ENCODE assay signal across 4 worm cellular contexts in the genomic region with DNA sequence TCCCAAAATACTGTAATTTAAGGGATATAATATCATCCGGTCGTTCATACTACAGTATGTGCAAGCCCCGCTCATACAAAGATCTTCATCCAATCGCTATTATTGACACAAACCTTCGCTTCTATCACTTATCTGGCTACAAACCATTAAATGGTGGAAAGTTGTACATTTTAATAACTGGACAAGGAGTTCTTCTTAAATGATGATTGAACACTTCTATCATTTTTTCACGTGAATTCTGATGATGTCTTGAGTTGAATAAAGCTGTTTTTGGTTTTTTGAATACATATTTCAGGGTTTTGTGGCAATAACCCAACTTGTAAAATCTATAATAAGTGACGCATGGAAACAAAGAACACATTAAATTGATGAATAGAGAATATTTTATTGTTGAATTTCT.
TF ChIP-seq lines count a peak whose summit lies in the region.

No protein-coding gene starts in this region.

TF ChIP-seq in whole organism, L1 larva, 84 proteins besides CTCF, POLR2A, EP300 and RAD21:
- peak; percentile 24 for TF ChIP-seq nhr-71 (tag; optimal IDR thresholded peaks at IDR 0.05; lab: Kevin White, UChicago)
- peak; percentile 75 for TF ChIP-seq nhr-85 (tag; lab: Kevin White, UChicago)
- no peak for TF ChIP-seq pax-3 (tag; optimal IDR thresholded peaks at IDR 0.05; lab: Kevin White, UChicago)
- TF ChIP-seq lin-14 (GFP tag; optimal IDR thresholded peaks at IDR 0.05; lab: Kevin White, UChicago) = peak; percentile 28
- peak; percentile 12 for TF ChIP-seq tbx-2 (tag; optimal IDR thresholded peaks at IDR 0.05; lab: Kevin White, UChicago)
- TF ChIP-seq C34B4.2 (tag; optimal IDR thresholded peaks at IDR 0.05; lab: Kevin White, UChicago) = no peak
- TF ChIP-seq elt-3 (tag; optimal IDR thresholded peaks at IDR 0.05; lab: Kevin White, UChicago) = peak in 2 of 6 experiments; percentile 18 to 36
- peak; percentile 31 for TF ChIP-seq nhr-90 (tag; optimal IDR thresholded peaks at IDR 0.05; lab: Kevin White, UChicago; ENCODE audit: poor library complexity)
- no peak for TF ChIP-seq Y116A8C.19 (tag; optimal IDR thresholded peaks at IDR 0.05; lab: Kevin White, UChicago; ENCODE audit: borderline replicate concordance)
- TF ChIP-seq aly-2 (tag; optimal IDR thresholded peaks at IDR 0.05; lab: Kevin White, UChicago) = peak; percentile 92

TF ChIP-seq in whole organism, L2 larva, 48 proteins besides CTCF, POLR2A, EP300 and RAD21:
- TF ChIP-seq mbf-1 (tag; optimal IDR thresholded peaks at IDR 0.05; lab: Kevin White, UChicago) (no peak), lin-13 (GFP tag; optimal IDR thresholded peaks at IDR 0.05; lab: Kevin White, UChicago) (peak; percentile 13), unc-55 (GFP tag; optimal IDR thresholded peaks at IDR 0.05; lab: Kevin White, UChicago) (no peak), nhr-12 (tag; optimal IDR thresholded peaks at IDR 0.05; lab: Kevin White, UChicago) (no peak), fos-1 (tag; optimal IDR thresholded peaks at IDR 0.05; lab: Kevin White, UChicago) (peak; percentile 8), nhr-10 (tag; optimal IDR thresholded peaks at IDR 0.05; lab: Kevin White, UChicago) (no peak), ztf-11 (tag; optimal IDR thresholded peaks at IDR 0.05; lab: Kevin White, UChicago) (no peak), nhr-25 (tag; optimal IDR thresholded peaks at IDR 0.05; lab: Kevin White, UChicago) (peak; percentile 41), sma-3 (GFP tag; optimal IDR thresholded peaks at IDR 0.05; lab: Kevin White, UChicago) (peak; percentile 41), crh-2 (tag; optimal IDR thresholded peaks at IDR 0.05; lab: Kevin White, UChicago) (peak; percentile 24), nhr-21 (tag; optimal IDR thresholded peaks at IDR 0.05; lab: Kevin White, UChicago) (peak; percentile 25), peb-1 (tag; optimal IDR thresholded peaks at IDR 0.05; lab: Kevin White, UChicago) (no peak), blmp-1 (tag; optimal IDR thresholded peaks at IDR 0.05; lab: Kevin White, UChicago; ENCODE audit: insufficient read depth) (no peak), dmd-4 (tag; optimal IDR thresholded peaks at IDR 0.05; lab: Kevin White, UChicago) (no peak)

TF ChIP-seq in whole organism, L3 larva, 47 proteins besides CTCF, POLR2A, EP300 and RAD21:
- TF ChIP-seq nhr-25 (tag; optimal IDR thresholded peaks at IDR 0.05; lab: Kevin White, UChicago) (peak; percentile 79), nhr-23 (tag; optimal IDR thresholded peaks at IDR 0.05; lab: Kevin White, UChicago) (peak; percentile 0), ama-1 (optimal IDR thresholded peaks at IDR 0.05; lab: Kevin White, UChicago) (no peak), nhr-43 (tag; optimal IDR thresholded peaks at IDR 0.05; lab: Kevin White, UChicago; ENCODE audit: poor library complexity, severe bottlenecking) (peak; percentile 63), nhr-77 (tag; optimal IDR thresholded peaks at IDR 0.05; lab: Kevin White, UChicago) (no peak), elt-1 (tag; optimal IDR thresholded peaks at IDR 0.05; lab: Kevin White, UChicago) (peak; percentile 1), daf-12 (tag; optimal IDR thresholded peaks at IDR 0.05; lab: Kevin White, UChicago) (no peak), pqm-1 (tag; optimal IDR thresholded peaks at IDR 0.05; lab: Kevin White, UChicago) (no peak), snpc-4 (tag; optimal IDR thresholded peaks at IDR 0.05; lab: Kevin White, UChicago) (no peak), egl-27 (tag; optimal IDR thresholded peaks at IDR 0.05; lab: Kevin White, UChicago) (no peak), hmg-11 (tag; optimal IDR thresholded peaks at IDR 0.05; lab: Kevin White, UChicago) (no peak), elt-2 (tag; optimal IDR thresholded peaks at IDR 0.05; lab: Kevin White, UChicago) (no peak), nfya-1 (tag; optimal IDR thresholded peaks at IDR 0.05; lab: Kevin White, UChicago; ENCODE audit: insufficient read depth) (peak; percentile 20), nhr-237 (tag; optimal IDR thresholded peaks at IDR 0.05; lab: Kevin White, UChicago) (no peak), skn-1 (tag; optimal IDR thresholded peaks at IDR 0.05; lab: Kevin White, UChicago) (no peak), eor-1 (tag; optimal IDR thresholded peaks at IDR 0.05; lab: Kevin White, UChicago) (no peak), ztf-11 (tag; optimal IDR thresholded peaks at IDR 0.05; lab: Kevin White, UChicago) (no peak), zag-1 (tag; optimal IDR thresholded peaks at IDR 0.05; lab: Kevin White, UChicago) (no peak), tbx-2 (tag; optimal IDR thresholded peaks at IDR 0.05; lab: Kevin White, UChicago) (no peak), lsy-12 (tag; optimal IDR thresholded peaks at IDR 0.05; lab: Kevin White, UChicago) (no peak), ztf-4 (tag; optimal IDR thresholded peaks at IDR 0.05; lab: Kevin White, UChicago) (no peak), nhr-76 (tag; optimal IDR thresholded peaks at IDR 0.05; lab: Kevin White, UChicago) (no peak), R02D3.7 (tag; optimal IDR thresholded peaks at IDR 0.05; lab: Kevin White, UChicago) (peak; percentile 45), ceh-9 (tag; optimal IDR thresholded peaks at IDR 0.05; lab: Kevin White, UChicago) (no peak), ceh-28 (tag; optimal IDR thresholded peaks at IDR 0.05; lab: Kevin White, UChicago) (peak; percentile 23), elt-3 (tag; optimal IDR thresholded peaks at IDR 0.05; lab: Kevin White, UChicago) (peak in 1 of 3 experiments; percentile 64)

TF ChIP-seq in whole organism, L4 larva, 104 proteins besides CTCF, POLR2A, EP300 and RAD21:
- TF ChIP-seq lin-13 (GFP tag; optimal IDR thresholded peaks at IDR 0.05; lab: Kevin White, UChicago) (no peak), duxl-1 (tag; optimal IDR thresholded peaks at IDR 0.05; lab: Kevin White, UChicago; ENCODE audit: poor library complexity) (no peak), php-3 (GFP tag; IDR thresholded peaks at IDR 0.05; lab: Robert Waterston, UW) (no peak), ama-1 (optimal IDR thresholded peaks at IDR 0.05; lab: Kevin White, UChicago) (peak; percentile 43), Y105C5A.15 (GFP tag; IDR thresholded peaks at IDR 0.05; lab: Robert Waterston, UW) (0 out of 2 replicates have a peak, but pooled peaks have one; percentile 31), attf-4 (tag; optimal IDR thresholded peaks at IDR 0.05; lab: Kevin White, UChicago) (no peak), nhr-77 (tag; optimal IDR thresholded peaks at IDR 0.05; lab: Kevin White, UChicago) (no peak), lin-39 (tag; optimal IDR thresholded peaks at IDR 0.05; lab: Kevin White, UChicago) (no peak), dpl-1 (GFP tag; optimal IDR thresholded peaks at IDR 0.05; lab: Kevin White, UChicago) (no peak), F10B5.3 (tag; optimal IDR thresholded peaks at IDR 0.05; lab: Kevin White, UChicago) (no peak), daf-8 (GFP tag; IDR thresholded peaks at IDR 0.05; lab: Robert Waterston, UW) (no peak), T20F7.1 (GFP tag; optimal IDR thresholded peaks at IDR 0.05; lab: Kevin White, UChicago) (no peak), lir-3 (tag; optimal IDR thresholded peaks at IDR 0.05; lab: Kevin White, UChicago) (no peak), ztf-11 (tag; optimal IDR thresholded peaks at IDR 0.05; lab: Kevin White, UChicago) (no peak), mdt-29 (GFP tag; IDR thresholded peaks at IDR 0.05; lab: Robert Waterston, UW) (no peak), ceh-28 (tag; optimal IDR thresholded peaks at IDR 0.05; lab: Kevin White, UChicago) (no peak), daf-19 (GFP tag; conservative IDR thresholded peaks at IDR 0.05; lab: Robert Waterston, UW) (no peak), egl-27 (tag; optimal IDR thresholded peaks at IDR 0.05; lab: Kevin White, UChicago) (no peak), Y48G9A.11 (GFP tag; IDR thresholded peaks at IDR 0.05; lab: Robert Waterston, UW) (no peak), nhr-42 (GFP tag; IDR thresholded peaks at IDR 0.05; lab: Robert Waterston, UW) (no peak), zip-2 (tag; optimal IDR thresholded peaks at IDR 0.05; lab: Kevin White, UChicago) (no peak), Y5F2A.4 (GFP tag; optimal IDR thresholded peaks at IDR 0.05; lab: Kevin White, UChicago) (no peak), ceh-44 (GFP tag; IDR thresholded peaks at IDR 0.05; lab: Robert Waterston, UW) (no peak), nhr-28 (tag; optimal IDR thresholded peaks at IDR 0.05; lab: Kevin White, UChicago) (peak; percentile 12), F26F4.8 (GFP tag; conservative IDR thresholded peaks at IDR 0.05; lab: Robert Waterston, UW) (no peak), spr-3 (GFP tag; optimal IDR thresholded peaks at IDR 0.05; lab: Kevin White, UChicago) (no peak), mep-1 (tag; optimal IDR thresholded peaks at IDR 0.05; lab: Kevin White, UChicago) (peak; percentile 7), F49E8.2 (tag; optimal IDR thresholded peaks at IDR 0.05; lab: Kevin White, UChicago; ENCODE audit: borderline replicate concordance) (no peak), jun-1 (tag; optimal IDR thresholded peaks at IDR 0.05; lab: Kevin White, UChicago) (no peak), nhr-237 (tag; optimal IDR thresholded peaks at IDR 0.05; lab: Kevin White, UChicago) (peak; percentile 40), zip-11 (GFP tag; IDR thresholded peaks at IDR 0.05; lab: Robert Waterston, UW) (no peak), ceh-82 (tag; optimal IDR thresholded peaks at IDR 0.05; lab: Kevin White, UChicago) (no peak), nhr-10 (tag; optimal IDR thresholded peaks at IDR 0.05; lab: Kevin White, UChicago) (peak; percentile 53), ces-1 (GFP tag; optimal IDR thresholded peaks at IDR 0.05; lab: Kevin White, UChicago) (no peak), tra-1 (GFP tag; IDR thresholded peaks at IDR 0.05; lab: Robert Waterston, UW) (no peak), lim-7 (GFP tag; IDR thresholded peaks at IDR 0.05; lab: Robert Waterston, UW) (no peak), spr-1 (tag; optimal IDR thresholded peaks at IDR 0.05; lab: Kevin White, UChicago) (no peak), set-16 (GFP tag; IDR thresholded peaks at IDR 0.05; lab: Robert Waterston, UW) (no peak), T26A8.4 (GFP tag; IDR thresholded peaks at IDR 0.05; lab: Robert Waterston, UW) (peak; percentile 88), ceh-32 (tag; optimal IDR thresholded peaks at IDR 0.05; lab: Kevin White, UChicago; ENCODE audit: poor library complexity) (no peak), lin-38 (GFP tag; IDR thresholded peaks at IDR 0.05; lab: Robert Waterston, UW) (no peak), lin-1 (GFP tag; IDR thresholded peaks at IDR 0.05; lab: Robert Waterston, UW) (no peak), pha-4 (GFP tag; IDR thresholded peaks at IDR 0.05; lab: Robert Waterston, UW) (no peak), pha-4 (tag; optimal IDR thresholded peaks at IDR 0.05; lab: Kevin White, UChicago) (no peak)
